Fruit fly (Drosophila melanogaster) whole organism: ENCODE measurements around the gene AP-1mu.

Experiments
- CG8478 ChIP-seq: fragments of >200 bp; optimal IDR thresholded peaks from 2 replicates; lab custom pipeline; 2018; ENCODE audit warnings: inconsistent platforms
- Dll ChIP-seq: fragments of >200 bp; optimal IDR thresholded peaks from 2 replicates; lab custom pipeline; 2017
- EcR ChIP-seq, 2 experiments: fragments of >200 bp; optimal IDR thresholded peaks; 2 replicates each; lab custom pipeline; 2017; ENCODE audit warnings: missing biosample characterization in 2 of 2, missing genetic modification characterization in 2 of 2, missing genetic modification reagents in 2 of 2
- pan ChIP-seq: fragments of >200 bp; optimal IDR thresholded peaks from 2 replicates; lab custom pipeline; 2017
- psq ChIP-seq: fragments of >200 bp; optimal IDR thresholded peaks from 2 replicates; lab custom pipeline; 2017
- usp ChIP-seq: fragments of >200 bp; optimal IDR thresholded peaks from 2 replicates; lab custom pipeline; 2017; ENCODE audit warnings: missing biosample characterization, missing genetic modification characterization, mixed read lengths

Gene AP-1mu

DNA sequence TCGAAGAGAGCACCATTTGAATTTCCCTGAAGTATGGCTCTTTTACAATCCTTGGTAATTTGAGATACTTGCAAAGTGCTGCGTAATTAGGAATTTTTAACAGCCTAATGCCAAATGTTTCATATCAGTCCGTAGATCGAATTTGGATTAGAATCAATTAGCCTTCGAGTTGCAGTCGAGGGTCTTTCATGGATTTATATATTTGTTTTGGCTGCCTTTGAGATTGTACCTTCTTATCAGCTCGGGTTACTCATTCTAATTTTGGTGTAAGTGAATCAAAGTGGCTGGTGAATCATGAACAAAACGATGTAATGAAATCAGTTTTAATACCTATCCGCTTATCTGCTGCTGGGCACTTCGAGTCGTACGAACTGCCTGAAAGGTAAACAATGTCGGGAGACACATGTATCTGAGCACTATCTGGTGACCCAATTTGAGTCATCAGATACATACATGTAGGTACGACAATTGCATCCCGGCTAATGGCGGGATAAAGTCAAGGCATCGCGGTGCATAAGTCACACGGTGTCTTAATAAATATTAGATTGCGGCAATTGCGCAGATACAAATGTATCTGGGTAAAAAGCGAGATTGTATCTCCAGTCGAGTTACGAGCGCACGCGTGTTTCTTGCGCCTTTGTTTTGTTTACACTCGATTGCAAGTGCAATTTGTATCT lies 36.5 kb upstream of the AP-1mu start:
- no peak for TF ChIP-seq pan
- TF ChIP-seq Dll: no peak
- no peak for TF ChIP-seq psq
- TF ChIP-seq CG8478: no peak
- no peak for TF ChIP-seq usp (GFP tag; lab: Kevin White, UChicago)
- TF ChIP-seq EcR (GFP tag; optimal IDR thresholded peaks at IDR 0.05; lab: Kevin White, UChicago): no peak

DNA sequence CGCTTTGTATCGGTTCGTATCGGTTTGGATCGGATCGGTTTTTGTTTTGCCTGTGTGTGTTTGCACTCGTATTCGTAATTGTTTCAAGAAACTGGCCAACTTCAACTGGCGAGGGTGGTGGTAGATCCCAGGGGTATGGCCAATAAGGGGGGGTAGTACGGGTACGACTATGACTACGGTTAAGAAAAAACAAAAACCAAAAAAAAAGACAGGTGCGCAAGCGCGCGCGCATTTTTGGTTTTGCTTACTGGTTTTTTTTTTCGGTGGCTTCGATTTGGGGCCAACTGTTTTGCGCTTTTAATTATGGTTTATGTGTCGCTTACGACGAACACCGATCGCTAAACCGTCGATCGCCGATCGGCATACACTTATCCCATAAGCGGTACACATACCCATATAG lies 35.5 kb upstream of the AP-1mu start:
- no peak for TF ChIP-seq EcR (GFP tag; optimal IDR thresholded peaks at IDR 0.05; lab: Kevin White, UChicago)
- no peak for TF ChIP-seq usp (GFP tag; lab: Kevin White, UChicago)
- TF ChIP-seq CG8478: no peak
- no peak for TF ChIP-seq pan
- no peak for TF ChIP-seq psq
- no peak for TF ChIP-seq Dll

DNA sequence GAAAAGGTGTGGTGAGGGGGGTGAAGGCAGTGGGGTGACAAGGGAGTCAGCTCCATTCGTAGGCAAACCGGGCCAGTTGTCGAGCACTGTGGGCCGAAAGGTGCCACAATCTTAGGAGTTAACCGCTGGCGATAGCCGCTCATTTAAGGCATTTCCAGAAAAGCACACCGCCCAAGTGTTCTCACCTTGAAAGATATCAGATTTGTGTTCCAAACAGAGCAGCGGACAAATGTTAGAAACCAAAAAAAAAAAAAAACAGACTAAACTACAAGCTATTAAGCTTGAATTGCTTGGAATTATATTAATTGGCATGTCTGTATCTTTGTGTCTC lies 34.9 kb upstream of the AP-1mu start:
- TF ChIP-seq usp (GFP tag; lab: Kevin White, UChicago) (no peak), CG8478 (no peak), EcR (GFP tag; optimal IDR thresholded peaks at IDR 0.05; lab: Kevin White, UChicago) (no peak), psq (no peak), Dll (no peak), pan (no peak)

DNA sequence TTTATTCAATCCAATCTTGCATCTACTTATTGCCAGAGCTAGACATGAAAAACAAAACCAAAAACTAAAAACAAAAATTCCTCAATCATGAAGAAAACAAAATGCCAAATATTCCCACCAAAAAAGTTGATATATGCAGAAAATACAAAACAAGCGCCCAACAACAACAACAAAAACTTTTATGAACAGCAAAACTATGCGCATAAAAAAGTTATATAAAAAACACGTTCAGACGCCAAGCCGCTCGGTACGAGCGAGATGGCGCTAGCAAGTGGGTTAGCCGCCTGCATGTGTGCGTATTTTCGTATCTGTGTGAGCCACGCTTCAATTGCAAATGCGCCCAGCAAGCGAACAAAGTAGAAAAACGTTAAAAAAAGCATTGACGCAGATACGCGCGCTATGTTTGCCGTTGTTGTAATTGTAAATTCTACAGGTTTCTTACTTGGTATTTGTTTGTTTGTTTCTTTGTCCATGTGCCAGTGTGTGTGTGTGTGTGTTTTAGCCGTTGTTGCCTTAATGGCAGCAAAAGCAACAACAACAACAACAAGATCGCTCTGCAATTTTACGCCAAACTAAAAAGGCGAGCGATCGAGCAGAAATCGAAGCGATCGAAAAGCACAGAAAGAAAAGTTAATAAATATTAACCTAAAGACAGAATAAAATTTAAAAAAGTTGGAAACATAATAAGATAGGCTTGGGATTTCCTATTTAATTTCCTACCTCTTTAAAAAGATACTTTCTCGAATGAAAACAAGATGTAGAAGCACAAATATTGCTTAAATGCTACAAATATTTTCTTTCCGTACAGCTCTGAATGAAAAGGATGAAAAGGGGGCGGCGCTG lies 34.3 kb upstream of the AP-1mu start:
- TF ChIP-seq pan: no peak
- TF ChIP-seq psq: no peak
- no peak for TF ChIP-seq CG8478
- TF ChIP-seq EcR (GFP tag; optimal IDR thresholded peaks at IDR 0.05; lab: Kevin White, UChicago): no peak
- no peak for TF ChIP-seq usp (GFP tag; lab: Kevin White, UChicago)
- no peak for TF ChIP-seq Dll

DNA sequence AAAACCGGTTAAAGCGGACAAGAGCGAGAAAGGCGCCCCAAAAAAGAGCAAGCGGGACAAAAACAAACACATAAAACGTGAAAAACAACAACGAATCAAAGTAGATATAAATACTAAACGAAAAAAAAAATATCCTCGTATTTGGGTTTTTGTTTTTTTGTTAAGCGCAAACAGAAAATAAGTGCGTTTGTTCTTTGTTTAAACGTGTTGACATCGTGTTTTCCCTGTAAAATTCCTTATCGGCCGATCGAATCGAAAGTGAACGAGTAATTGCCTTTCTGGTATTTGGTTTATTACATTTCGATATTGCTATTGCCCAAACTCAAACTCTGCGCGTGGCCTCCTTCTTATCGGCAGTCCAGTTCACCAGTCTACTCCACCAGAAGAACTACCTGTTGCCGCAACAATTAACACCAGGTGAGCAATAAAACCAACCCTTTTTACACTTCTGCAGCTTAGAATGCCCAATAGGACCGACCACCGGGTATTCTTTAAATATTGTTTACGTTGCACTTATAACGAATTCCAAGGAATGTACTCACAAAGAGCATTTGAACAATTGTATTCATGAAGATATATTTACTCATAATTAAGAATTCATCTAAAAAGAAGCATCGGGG lies 32.6 kb upstream of the AP-1mu start:
- no peak for TF ChIP-seq usp (GFP tag; lab: Kevin White, UChicago)
- no peak for TF ChIP-seq EcR (GFP tag; optimal IDR thresholded peaks at IDR 0.05; lab: Kevin White, UChicago)
- TF ChIP-seq CG8478: no peak
- no peak for TF ChIP-seq Dll
- no peak for TF ChIP-seq psq
- TF ChIP-seq pan: no peak

DNA sequence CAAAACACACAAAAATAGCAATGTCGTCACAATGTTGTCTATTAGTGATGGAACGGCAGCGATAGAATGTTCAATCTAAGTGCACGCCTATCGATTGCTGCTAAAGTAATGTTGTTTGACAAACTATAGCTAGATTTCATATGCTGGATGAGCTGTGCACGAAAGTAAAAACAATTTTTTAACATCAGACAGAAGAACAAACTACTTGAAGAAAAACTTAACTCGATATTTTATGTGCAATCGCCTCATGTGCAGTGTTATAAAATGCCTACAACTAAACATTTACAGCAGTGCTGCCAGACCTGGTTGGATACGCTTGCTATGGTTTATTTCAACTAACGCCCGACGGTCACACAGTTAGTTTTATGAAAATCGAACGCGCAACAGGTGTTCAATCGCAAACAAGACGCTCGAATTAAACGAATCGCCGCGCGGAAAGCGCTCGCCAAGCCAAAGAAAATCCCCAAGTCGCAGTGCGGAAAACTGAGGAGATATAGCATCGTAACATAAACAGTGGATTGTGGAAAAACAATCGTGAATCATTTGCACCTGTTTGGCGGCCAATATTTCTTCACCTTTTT lies 31.7 kb upstream of the AP-1mu start, which contains the start of the genes bocks and CG8312:
Gene bocks, minus strand, starts transcription at position 51 of the 581 bp plus-strand sequence.
Gene CG8312, plus strand, starts transcription at position 358 of the 581 bp plus-strand sequence.
- TF ChIP-seq CG8478 (no peak), Dll (no peak), usp (GFP tag; lab: Kevin White, UChicago) (no peak), psq (no peak), EcR (GFP tag; optimal IDR thresholded peaks at IDR 0.05; lab: Kevin White, UChicago) (no peak), pan (no peak)

DNA sequence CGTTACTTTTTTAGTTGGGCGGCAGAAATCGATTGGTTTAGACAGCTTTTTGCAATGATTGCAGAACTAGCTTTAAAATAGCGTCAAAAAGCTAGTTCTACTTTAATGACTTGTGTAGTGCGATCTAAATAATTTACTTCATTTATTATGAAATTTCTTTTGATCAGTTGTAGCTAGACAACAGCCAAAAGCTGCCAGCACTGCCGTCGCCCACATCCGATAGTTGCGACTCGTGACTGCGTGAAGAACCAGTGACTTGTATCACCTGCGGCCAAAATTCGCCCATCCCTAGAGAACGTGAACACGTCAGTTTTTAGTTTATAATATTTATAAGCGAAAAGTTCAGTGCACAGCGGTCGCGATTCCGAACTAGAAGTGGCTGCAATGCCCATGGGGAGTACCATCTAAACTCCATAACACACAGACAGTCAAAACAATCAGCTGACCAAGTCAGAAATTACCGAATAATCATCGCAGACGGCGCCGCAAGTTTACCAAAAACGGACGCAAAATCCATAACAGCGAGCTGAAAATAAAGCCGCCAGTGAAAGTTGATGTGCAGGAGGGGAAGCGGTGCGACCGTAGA lies 27.4 kb upstream of the AP-1mu start, which contains the start of gene P58IPK:
Gene P58IPK, plus strand, starts transcription at position 280 of the 586 bp plus-strand sequence.
- no peak for TF ChIP-seq EcR (GFP tag; optimal IDR thresholded peaks at IDR 0.05; lab: Kevin White, UChicago)
- no peak for TF ChIP-seq pan
- no peak for TF ChIP-seq Dll
- TF ChIP-seq psq: no peak
- no peak for TF ChIP-seq usp (GFP tag; lab: Kevin White, UChicago)
- no peak for TF ChIP-seq CG8478

DNA sequence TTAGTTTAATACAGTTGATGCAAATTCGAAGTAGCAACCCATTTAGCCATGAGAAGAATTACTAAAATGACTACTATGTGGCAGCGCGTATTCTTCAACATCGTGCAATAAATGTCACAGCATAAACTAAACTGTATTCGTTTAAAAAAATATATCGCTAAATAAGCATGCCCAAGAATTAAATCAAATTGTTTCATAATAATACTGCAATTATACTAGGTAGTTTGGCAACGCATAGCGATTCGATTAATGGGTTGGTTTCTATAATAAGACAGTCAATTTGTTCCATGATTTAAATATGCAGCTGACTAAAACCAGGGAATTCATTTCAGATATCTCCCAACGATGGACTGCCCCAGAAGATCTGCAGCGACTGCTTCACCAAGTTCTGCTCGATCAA lies 23.8 kb upstream of the AP-1mu start, which contains the start of gene CG33654:
Gene CG33654, minus strand, starts transcription at position 101 of the 400 bp plus-strand sequence.
- TF ChIP-seq pan (no peak), Dll (no peak), CG8478 (no peak), EcR (GFP tag; optimal IDR thresholded peaks at IDR 0.05; lab: Kevin White, UChicago) (no peak), psq (no peak), usp (GFP tag; lab: Kevin White, UChicago) (no peak)

DNA sequence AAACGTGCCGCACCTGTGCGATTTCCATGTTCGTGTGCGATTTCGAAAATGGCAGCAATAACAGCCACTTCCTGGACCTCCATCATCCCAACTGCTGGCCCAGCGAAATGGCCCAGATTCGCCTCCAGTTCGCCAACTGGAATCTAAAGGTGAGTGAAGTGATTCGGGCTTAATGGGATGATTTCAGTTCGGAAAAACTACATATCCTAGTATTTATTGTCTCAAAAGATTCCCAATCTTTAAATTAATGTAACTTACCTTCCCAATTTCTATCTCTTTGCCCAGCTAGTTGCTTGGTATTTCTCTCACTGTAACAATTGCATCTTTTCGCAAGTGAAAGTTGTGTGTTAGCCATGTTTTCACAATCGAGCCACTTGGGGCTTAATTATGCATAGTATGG lies 22.6 kb upstream of the AP-1mu start:
- TF ChIP-seq usp (GFP tag; lab: Kevin White, UChicago) (no peak), psq (no peak), CG8478 (no peak), pan (no peak), EcR (GFP tag; optimal IDR thresholded peaks at IDR 0.05; lab: Kevin White, UChicago) (no peak), Dll (no peak)

DNA sequence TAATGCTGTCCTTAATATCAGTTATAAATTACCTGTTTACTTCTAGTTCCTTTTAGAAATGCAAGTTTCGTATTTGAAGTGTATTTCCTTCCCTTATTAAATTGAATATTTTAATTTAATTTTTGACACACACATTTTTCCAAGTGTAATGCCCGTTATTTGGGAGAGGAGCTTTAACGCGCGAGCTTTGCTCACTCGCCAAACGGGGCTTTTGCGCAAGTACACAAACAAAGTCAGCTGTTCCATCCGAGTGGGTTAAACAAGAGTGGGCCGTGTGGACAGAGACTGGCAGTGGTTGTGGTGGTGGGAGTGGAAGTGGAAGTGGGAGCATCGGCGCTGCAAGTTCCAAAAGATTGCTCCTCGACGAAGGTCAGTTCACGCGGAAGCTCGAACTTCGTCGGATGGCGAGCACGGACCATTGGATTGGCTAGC lies 21.8 kb upstream of the AP-1mu start, which contains the start of gene CG8301:
Gene CG8301, plus strand, starts transcription at position 218 of the 432 bp plus-strand sequence.
- no peak for TF ChIP-seq Dll
- TF ChIP-seq pan: no peak
- TF ChIP-seq usp (GFP tag; lab: Kevin White, UChicago): no peak
- no peak for TF ChIP-seq EcR (GFP tag; optimal IDR thresholded peaks at IDR 0.05; lab: Kevin White, UChicago)
- no peak for TF ChIP-seq CG8478
- no peak for TF ChIP-seq psq

DNA sequence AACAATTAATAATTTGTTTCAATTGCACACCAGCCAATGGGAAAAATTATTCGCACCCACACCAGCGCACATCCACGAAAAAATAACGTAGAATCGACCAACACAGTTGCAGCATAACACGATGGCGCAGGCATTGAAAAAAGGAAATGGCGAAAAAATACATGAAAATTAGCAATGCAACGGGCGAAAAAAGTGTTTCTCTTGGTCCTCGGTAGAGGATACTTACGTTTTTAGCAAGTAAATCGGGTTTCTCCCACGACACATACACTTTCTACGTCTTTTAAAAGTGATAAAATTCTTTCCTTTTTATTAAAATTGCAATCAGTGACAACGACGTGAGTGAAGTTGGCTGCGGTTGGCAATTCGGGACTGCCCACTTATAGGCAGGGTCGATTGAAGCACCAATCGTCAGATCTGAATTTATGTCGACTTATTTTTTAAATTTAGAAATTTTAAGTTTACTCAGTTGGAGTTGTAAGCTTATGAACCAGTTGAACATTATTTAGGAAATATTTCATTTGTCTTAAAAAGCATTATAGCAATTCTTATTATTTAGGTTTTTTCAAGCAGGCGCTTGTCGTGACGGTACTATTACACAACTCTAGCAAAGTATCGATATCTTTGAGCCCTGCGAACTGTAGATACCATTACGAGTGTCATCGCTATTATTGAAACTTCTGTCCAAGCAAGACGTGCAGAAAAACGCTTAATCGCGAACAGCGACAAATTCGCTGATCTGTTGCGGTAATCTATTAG lies 18.2 kb upstream of the AP-1mu start, which contains the start of the genes Kap-alpha3 and Son:
Gene Kap-alpha3, minus strand, starts transcription at position 352 of the 756 bp plus-strand sequence.
Gene Son, plus strand, starts transcription at position 661 of the 756 bp plus-strand sequence.
- TF ChIP-seq Dll: no peak
- TF ChIP-seq usp (GFP tag; lab: Kevin White, UChicago): no peak
- no peak for TF ChIP-seq pan
- no peak for TF ChIP-seq EcR (GFP tag; optimal IDR thresholded peaks at IDR 0.05; lab: Kevin White, UChicago)
- no peak for TF ChIP-seq psq
- TF ChIP-seq CG8478: no peak
